Fruit fly (Drosophila melanogaster): ENCODE results near the gene Regnase-1.

The Regnase-1 gene

dm6 chr3R:20031043-20031763, 4.7 kb downstream of the Regnase-1 start, which contains the start of gene trem (continued):
- TF ChIP-seq HLHmδ (GFP tag; optimal IDR thresholded peaks at IDR 0.05): no peak
- peak; percentile 34 for TF ChIP-seq MESR4 (GFP tag; optimal IDR thresholded peaks at IDR 0.05)
- no peak for TF ChIP-seq br (optimal IDR thresholded peaks at IDR 0.05)
- peak; percentile 87 for TF ChIP-seq Gug (GFP tag; IDR thresholded peaks at IDR 0.05)
- TF ChIP-seq CG3407 (GFP tag; optimal IDR thresholded peaks at IDR 0.05): peak; percentile 48
- peak; percentile 79 for TF ChIP-seq CG1602 (GFP tag; optimal IDR thresholded peaks at IDR 0.05)
- TF ChIP-seq CG1603 (tag; optimal IDR thresholded peaks at IDR 0.05): no peak
- peak; percentile 81 for TF ChIP-seq CG9437 (GFP tag; optimal IDR thresholded peaks at IDR 0.05)
- no peak for TF ChIP-seq CG13894 (tag; optimal IDR thresholded peaks at IDR 0.05)
- no peak for TF ChIP-seq CG1792 (GFP tag; optimal IDR thresholded peaks at IDR 0.05)
- TF ChIP-seq CG8765 (GFP tag; IDR thresholded peaks at IDR 0.05): peak; percentile 61
- peak; percentile 64 for TF ChIP-seq CG6654 (GFP tag; optimal IDR thresholded peaks at IDR 0.05)
- no peak for TF ChIP-seq fd64A (GFP tag; optimal IDR thresholded peaks at IDR 0.05)
- no peak for TF ChIP-seq kni (GFP tag; optimal IDR thresholded peaks at IDR 0.05)
- no peak for TF ChIP-seq CG33213 (GFP tag; optimal IDR thresholded peaks at IDR 0.05)
- peak; percentile 50 for TF ChIP-seq CG30431 (GFP tag; optimal IDR thresholded peaks at IDR 0.05)
- peak; percentile 81 for TF ChIP-seq CG7839 (tag; optimal IDR thresholded peaks at IDR 0.05)
- peak; percentile 82 for TF ChIP-seq sug (tag; optimal IDR thresholded peaks at IDR 0.05)
- peak; percentile 96 for TF ChIP-seq Ets65A (GFP tag)
- TF ChIP-seq peb (GFP tag; IDR thresholded peaks at IDR 0.05): 0 out of 2 replicates have a peak, but pooled peaks have one; percentile 13
- TF ChIP-seq Hr39 (optimal IDR thresholded peaks at IDR 0.05): no peak
- peak; percentile 44 for TF ChIP-seq CG18011 (GFP tag; optimal IDR thresholded peaks at IDR 0.05)
- peak; percentile 58 for TF ChIP-seq caup (GFP tag; optimal IDR thresholded peaks at IDR 0.05; ENCODE audit: severe bottlenecking)
- TF ChIP-seq Atf-2 (GFP tag; optimal IDR thresholded peaks at IDR 0.05): no peak
- TF ChIP-seq tap (tag; optimal IDR thresholded peaks at IDR 0.05): no peak
- TF ChIP-seq CG9932 (GFP tag; IDR thresholded peaks at IDR 0.05): peak; percentile 90
- no peak for TF ChIP-seq pita (GFP tag; optimal IDR thresholded peaks at IDR 0.05)
- peak; percentile 13; the same call in 1 of the 2 replicates for TF ChIP-seq CG17328 (GFP tag; IDR thresholded peaks at IDR 0.05)
- TF ChIP-seq CG11504 (tag; optimal IDR thresholded peaks at IDR 0.05): peak; percentile 79
- TF ChIP-seq Spps (tag; optimal IDR thresholded peaks at IDR 0.05): no peak
- TF ChIP-seq jing (GFP tag; optimal IDR thresholded peaks at IDR 0.05): peak; percentile 7
- peak; percentile 34 for TF ChIP-seq CG2116 (GFP tag; optimal IDR thresholded peaks at IDR 0.05)
- TF ChIP-seq nmo (GFP tag; optimal IDR thresholded peaks at IDR 0.05): peak; percentile 88
- TF ChIP-seq D19A (tag; optimal IDR thresholded peaks at IDR 0.05): no peak
- TF ChIP-seq maf-S (GFP tag; optimal IDR thresholded peaks at IDR 0.05): no peak
- no peak for TF ChIP-seq Asciz (GFP tag; optimal IDR thresholded peaks at IDR 0.05)
- peak; percentile 8 for TF ChIP-seq kah (GFP tag; optimal IDR thresholded peaks at IDR 0.05)
- TF ChIP-seq vnd (GFP tag; IDR thresholded peaks at IDR 0.05; ENCODE audit: partially characterized antibody): no peak
- TF ChIP-seq ac (GFP tag; optimal IDR thresholded peaks at IDR 0.05): no peak
- TF ChIP-seq Bgb (GFP tag; IDR thresholded peaks at IDR 0.05; ENCODE audit: partially characterized antibody): no peak; the same call in 1 of the 2 replicates
- TF ChIP-seq CG16863 (GFP tag; optimal IDR thresholded peaks at IDR 0.05): peak; percentile 5
- TF ChIP-seq sisA (GFP tag; IDR thresholded peaks at IDR 0.05): peak; percentile 78
- peak; percentile 29 for TF ChIP-seq CG3838 (GFP tag; optimal IDR thresholded peaks at IDR 0.05)
- TF ChIP-seq exex (tag; optimal IDR thresholded peaks at IDR 0.05): no peak
- TF ChIP-seq MTF-1 (GFP tag; optimal IDR thresholded peaks at IDR 0.05; ENCODE audit: borderline replicate concordance): no peak
- peak; percentile 83 for TF ChIP-seq CG2678 (tag; optimal IDR thresholded peaks at IDR 0.05)
- TF ChIP-seq HmgD (GFP tag; optimal IDR thresholded peaks at IDR 0.05): no peak
- no peak for TF ChIP-seq Poxn (GFP tag; IDR thresholded peaks at IDR 0.05)
- no peak for TF ChIP-seq nerfin-2 (GFP tag; IDR thresholded peaks at IDR 0.05; ENCODE audit: partially characterized antibody)
- peak; percentile 30; the same call in 1 of the 2 replicates for TF ChIP-seq CG14014 (GFP tag; IDR thresholded peaks at IDR 0.05)
